Fruit fly (Drosophila melanogaster) whole organism, embryonic: ENCODE measurements around the gene slam.

Source experiments
- Abd-B ChIP-seq: fragments of 200-800 bp; sonication (Bioruptor generic); optimal IDR thresholded peaks from 2 replicates; lab custom pipeline; 2018; ENCODE audit warnings: missing biosample characterization, mild to moderate bottlenecking, missing genetic modification characterization, moderate library complexity
- CG10431 ChIP-seq: fragments of 200-800 bp; sonication (Bioruptor generic); optimal IDR thresholded peaks from 3 replicates; lab custom pipeline; 2018; ENCODE audit warnings: missing biosample characterization, mild to moderate bottlenecking, missing genetic modification characterization
- CG11093 ChIP-seq: fragments of 200-800 bp; sonication (Bioruptor generic); IDR thresholded peaks from 3 replicates; pipeline ENCODE4 v1.3.6; 2022; ENCODE audit warnings: missing biosample characterization, missing genetic modification characterization
- CG12071 ChIP-seq: fragments of 200-800 bp; sonication (Bioruptor generic); optimal IDR thresholded peaks from 3 replicates; lab custom pipeline; 2018; ENCODE audit warnings: missing biosample characterization, mild to moderate bottlenecking, missing genetic modification characterization
- CG12391 ChIP-seq: fragments of 200-800 bp; sonication (Bioruptor generic); optimal IDR thresholded peaks from 3 replicates; lab custom pipeline; 2018; ENCODE audit warnings: missing biosample characterization, mild to moderate bottlenecking, missing genetic modification characterization, moderate library complexity
- CG13287 ChIP-seq: fragments of 200-800 bp; sonication (Bioruptor generic); IDR thresholded peaks from 2 replicates; pipeline ENCODE4 v1.3.6; 2022; ENCODE audit warnings: missing biosample characterization, missing genetic modification characterization; ENCODE audit not compliant: partially characterized antibody
- CG13894 ChIP-seq: fragments of 200-800 bp; sonication (Bioruptor generic); optimal IDR thresholded peaks from 3 replicates; lab custom pipeline; 2018; ENCODE audit warnings: missing biosample characterization, mild to moderate bottlenecking, missing genetic modification characterization, moderate library complexity
- CG15514 ChIP-seq: fragments of 200-800 bp; sonication (Bioruptor generic); optimal IDR thresholded peaks from 3 replicates; lab custom pipeline; 2017; ENCODE audit warnings: missing biosample characterization, missing genetic modification characterization, mild to moderate bottlenecking, moderate library complexity, missing genetic modification reagents
- CG17328 ChIP-seq: fragments of 200-800 bp; sonication (Bioruptor generic); IDR thresholded peaks from 2 replicates; pipeline ENCODE4 v1.3.6; 2022; ENCODE audit warnings: missing biosample characterization, missing genetic modification characterization
- CG17612 ChIP-seq: fragments of 200-800 bp; sonication (Bioruptor generic); IDR thresholded peaks from 2 replicates; pipeline ENCODE4 v1.3.6; 2022; ENCODE audit warnings: missing biosample characterization, missing genetic modification characterization
- CG18599 ChIP-seq: fragments of 200-800 bp; sonication (Bioruptor generic); optimal IDR thresholded peaks from 3 replicates; lab custom pipeline; 2017; ENCODE audit warnings: missing biosample characterization, missing genetic modification characterization, mild to moderate bottlenecking, moderate library complexity, missing genetic modification reagents
- CG3407 ChIP-seq: fragments of 200-800 bp; sonication (Bioruptor generic); optimal IDR thresholded peaks from 2 replicates; lab custom pipeline; 2018; ENCODE audit warnings: missing biosample characterization, mild to moderate bottlenecking, missing genetic modification characterization
- CG7372 ChIP-seq: fragments of 200-800 bp; sonication (Bioruptor generic); IDR thresholded peaks from 2 replicates; pipeline ENCODE4 v1.3.6; 2022; ENCODE audit warnings: missing biosample characterization, missing genetic modification characterization
- CG9609 ChIP-seq: fragments of 200-800 bp; sonication (Bioruptor generic); optimal IDR thresholded peaks from 3 replicates; lab custom pipeline; 2016; ENCODE audit warnings: missing biosample characterization, missing genetic modification characterization
- CG9727 ChIP-seq: fragments of 200-800 bp; sonication (Bioruptor generic); optimal IDR thresholded peaks from 3 replicates; lab custom pipeline; 2017; ENCODE audit warnings: missing biosample characterization, mild to moderate bottlenecking, missing genetic modification characterization
- D19A ChIP-seq: fragments of 200-800 bp; optimal IDR thresholded peaks from 3 replicates; lab custom pipeline; 2019; ENCODE audit warnings: missing biosample characterization, mild to moderate bottlenecking, missing genetic modification characterization, moderate library complexity
- Dp ChIP-seq: fragments of 200-800 bp; sonication (Bioruptor generic); optimal IDR thresholded peaks from 2 replicates; lab custom pipeline; 2018; ENCODE audit warnings: missing biosample characterization, mild to moderate bottlenecking, missing genetic modification characterization, moderate library complexity
- H15 ChIP-seq: fragments of 200-800 bp; sonication (Bioruptor generic); IDR thresholded peaks from 3 replicates; pipeline ENCODE4 v1.3.6; 2022; ENCODE audit warnings: missing biosample characterization, missing genetic modification characterization
- Hey ChIP-seq: fragments of 200-800 bp; sonication (Bioruptor generic); optimal IDR thresholded peaks from 3 replicates; lab custom pipeline; 2018; ENCODE audit warnings: missing biosample characterization, mild to moderate bottlenecking, missing genetic modification characterization
- Hr3 ChIP-seq: fragments of 200-800 bp; sonication (Bioruptor generic); optimal IDR thresholded peaks from 3 replicates; lab custom pipeline; 2016; ENCODE audit warnings: missing biosample characterization, missing genetic modification characterization
- Hr51 ChIP-seq, 2 experiments: fragments of 200-800 bp; sonication (Bioruptor generic); optimal IDR thresholded peaks; 2 replicates in 1 of 2; 3 replicates in 1 of 2; lab custom pipeline; 2016 to 2018; ENCODE audit warnings: missing biosample characterization in 2 of 2, missing genetic modification characterization in 2 of 2, mild to moderate bottlenecking in 1 of 2, moderate library complexity in 1 of 2
- Lpt ChIP-seq: fragments of >200 bp; optimal IDR thresholded peaks from 2 replicates; lab custom pipeline; 2018; ENCODE audit warnings: missing biosample characterization, missing genetic modification characterization
- Nf-YC ChIP-seq: fragments of 200-800 bp; optimal IDR thresholded peaks from 3 replicates; lab custom pipeline; 2019; ENCODE audit warnings: missing biosample characterization, mild to moderate bottlenecking, missing genetic modification characterization, moderate library complexity
- PHDP ChIP-seq: fragments of 200-800 bp; sonication (Bioruptor generic); optimal IDR thresholded peaks from 3 replicates; lab custom pipeline; 2018; ENCODE audit warnings: missing biosample characterization, mild to moderate bottlenecking, missing genetic modification characterization, moderate library complexity
- Taf1 ChIP-seq: fragments of 200-800 bp; sonication (Bioruptor generic); IDR thresholded peaks from 2 replicates; pipeline ENCODE4 v1.3.6; 2022; ENCODE audit warnings: missing biosample characterization, missing genetic modification characterization
- al ChIP-seq: fragments of 200-800 bp; sonication (Bioruptor generic); IDR thresholded peaks from 2 replicates; pipeline ENCODE4 v1.3.6; 2022; ENCODE audit warnings: missing biosample characterization, missing genetic modification characterization
- az2 ChIP-seq: fragments of 200-800 bp; sonication (Bioruptor generic); optimal IDR thresholded peaks from 3 replicates; lab custom pipeline; 2016; ENCODE audit warnings: missing biosample characterization, missing genetic modification characterization
- bcd ChIP-seq: fragments of 200-800 bp; sonication (Bioruptor generic); optimal IDR thresholded peaks from 2 replicates; lab custom pipeline; 2017; ENCODE audit warnings: missing biosample characterization, mild to moderate bottlenecking, missing genetic modification characterization
- bsh ChIP-seq, 2 experiments: fragments of 200-800 bp; sonication (Bioruptor generic); optimal IDR thresholded peaks; 2 replicates each; lab custom pipeline; 2017 to 2018; ENCODE audit warnings: mild to moderate bottlenecking in 2 of 2, missing biosample characterization in 2 of 2, missing genetic modification characterization in 2 of 2, moderate library complexity in 1 of 2
- cad ChIP-seq: fragments of >200 bp; optimal IDR thresholded peaks from 2 replicates; lab custom pipeline; 2017; ENCODE audit warnings: missing biosample characterization, missing genetic modification characterization
- cato ChIP-seq: fragments of 200-800 bp; sonication (Bioruptor generic); optimal IDR thresholded peaks from 2 replicates; lab custom pipeline; 2016; ENCODE audit warnings: missing biosample characterization, missing genetic modification characterization, borderline replicate concordance
- da ChIP-seq: fragments of 200-800 bp; sonication (Bioruptor generic); optimal IDR thresholded peaks from 2 replicates; lab custom pipeline; 2016; ENCODE audit warnings: missing biosample characterization, missing genetic modification characterization
- emc ChIP-seq: fragments of 200-800 bp; sonication (Bioruptor generic); optimal IDR thresholded peaks from 2 replicates; lab custom pipeline; 2016; ENCODE audit warnings: missing biosample characterization, missing genetic modification characterization
- en ChIP-seq: fragments of 200-800 bp; sonication (Bioruptor generic); optimal IDR thresholded peaks from 2 replicates; lab custom pipeline; 2016; ENCODE audit warnings: missing biosample characterization, missing genetic modification characterization
- gfzf ChIP-seq: fragments of 200-800 bp; sonication (Bioruptor generic); optimal IDR thresholded peaks from 2 replicates; lab custom pipeline; 2016; ENCODE audit warnings: missing biosample characterization, mild to moderate bottlenecking, missing genetic modification characterization, moderate library complexity
- gro ChIP-seq: fragments of 200-800 bp; sonication (Bioruptor generic); optimal IDR thresholded peaks from 2 replicates; lab custom pipeline; 2016; ENCODE audit warnings: missing biosample characterization, missing genetic modification characterization
- inv ChIP-seq: fragments of 200-800 bp; sonication (Bioruptor generic); IDR thresholded peaks from 2 replicates; pipeline ENCODE4 v1.3.6; 2022; ENCODE audit warnings: missing biosample characterization, missing genetic modification characterization; ENCODE audit not compliant: partially characterized antibody
- jing ChIP-seq: fragments of 200-800 bp; sonication (Bioruptor generic); optimal IDR thresholded peaks from 2 replicates; lab custom pipeline; 2018; ENCODE audit warnings: missing biosample characterization, mild to moderate bottlenecking, missing genetic modification characterization
- lab ChIP-seq: fragments of 200-800 bp; sonication (Bioruptor generic); optimal IDR thresholded peaks from 3 replicates; lab custom pipeline; 2017; ENCODE audit warnings: missing biosample characterization, missing genetic modification characterization, mild to moderate bottlenecking, moderate library complexity, missing genetic modification reagents
- lilli ChIP-seq: fragments of 200-800 bp; sonication (Bioruptor generic); optimal IDR thresholded peaks from 3 replicates; lab custom pipeline; 2016; ENCODE audit warnings: missing biosample characterization, missing genetic modification characterization
- oc ChIP-seq: fragments of 200-800 bp; sonication (Bioruptor generic); optimal IDR thresholded peaks from 2 replicates; lab custom pipeline; 2018; ENCODE audit warnings: missing biosample characterization, mild to moderate bottlenecking, missing genetic modification characterization, moderate library complexity
- row ChIP-seq: fragments of 200-800 bp; sonication (Bioruptor generic); IDR thresholded peaks from 3 replicates; pipeline ENCODE4 v1.3.6; 2022; ENCODE audit warnings: missing biosample characterization, missing genetic modification characterization
- scrt ChIP-seq: fragments of 200-800 bp; sonication (Bioruptor generic); optimal IDR thresholded peaks from 2 replicates; lab custom pipeline; 2018; ENCODE audit warnings: missing biosample characterization, mild to moderate bottlenecking, missing genetic modification characterization, moderate library complexity
- slp2 ChIP-seq: fragments of 200-800 bp; sonication (Bioruptor generic); optimal IDR thresholded peaks from 2 replicates; lab custom pipeline; 2016; ENCODE audit warnings: missing biosample characterization, missing genetic modification characterization
- sr ChIP-seq: fragments of 200-800 bp; sonication (Bioruptor generic); IDR thresholded peaks from 3 replicates; pipeline ENCODE4 v1.3.6; 2022; ENCODE audit warnings: missing biosample characterization, missing genetic modification characterization
- tin ChIP-seq: fragments of 200-800 bp; sonication (Bioruptor generic); optimal IDR thresholded peaks from 3 replicates; lab custom pipeline; 2016; ENCODE audit warnings: missing biosample characterization, missing genetic modification characterization
- z ChIP-seq: fragments of 200-800 bp; sonication (Bioruptor generic); IDR thresholded peaks from 3 replicates; pipeline ENCODE4 v1.3.6; 2022; ENCODE audit warnings: missing biosample characterization, missing genetic modification characterization
- zen ChIP-seq: fragments of 200-800 bp; sonication (Bioruptor generic); optimal IDR thresholded peaks from 3 replicates; lab custom pipeline; 2018; ENCODE audit warnings: missing biosample characterization, mild to moderate bottlenecking, missing genetic modification characterization, moderate library complexity
- zen2 ChIP-seq: fragments of 200-800 bp; sonication (Bioruptor generic); IDR thresholded peaks from 3 replicates; pipeline ENCODE4 v1.3.6; 2022; ENCODE audit warnings: missing biosample characterization, missing genetic modification characterization; ENCODE audit not compliant: partially characterized antibody
- zfh1 ChIP-seq: fragments of 200-800 bp; sonication (Bioruptor generic); IDR thresholded peaks from 3 replicates; pipeline ENCODE4 v1.3.6; 2022; ENCODE audit warnings: missing biosample characterization, missing genetic modification characterization

Gene slam

dm6 chr2L:6351809-6352182 lies 20.4 kb upstream of the slam start (continued):
- no peak for TF ChIP-seq Dp
- peak; percentile 45 for TF ChIP-seq CG3407 (GFP tag; lab: Kevin White, UChicago)
- peak; percentile 75 for TF ChIP-seq Hr3 (GFP tag; lab: Kevin White, UChicago)
- peak; percentile 61 for TF ChIP-seq inv (GFP tag; lab: Robert Waterston, UW)
- peak; percentile 48 to 89 for TF ChIP-seq Hr51 (GFP tag; optimal IDR thresholded peaks at IDR 0.05; lab: Kevin White, UChicago)
- TF ChIP-seq Abd-B (GFP tag; lab: Kevin White, UChicago): peak; percentile 93
- TF ChIP-seq CG10431 (GFP tag; lab: Kevin White, UChicago): no peak
- TF ChIP-seq CG13287 (GFP tag; lab: Robert Waterston, UW): no peak
- TF ChIP-seq lilli: peak; percentile 89
- peak; percentile 72 for TF ChIP-seq CG9727
- TF ChIP-seq CG12391: peak; percentile 80
- TF ChIP-seq CG15514 (GFP tag; lab: Kevin White, UChicago): peak; percentile 73
- TF ChIP-seq lab (GFP tag; lab: Kevin White, UChicago): peak; percentile 93
- TF ChIP-seq CG13894 (tag; lab: Kevin White, UChicago): peak; percentile 88
- TF ChIP-seq CG17612 (GFP tag; lab: Robert Waterston, UW): peak; percentile 72
- TF ChIP-seq slp2 (GFP tag; lab: Kevin White, UChicago): peak; percentile 36
- peak; percentile 32 for TF ChIP-seq cato (GFP tag; lab: Kevin White, UChicago)
- peak; percentile 73; the same call in 2 of the 3 replicates for TF ChIP-seq H15 (GFP tag; lab: Robert Waterston, UW)
- peak; percentile 72 for TF ChIP-seq CG12071 (GFP tag; lab: Kevin White, UChicago)
- TF ChIP-seq oc (tag; lab: Kevin White, UChicago): peak; percentile 30
- no peak for TF ChIP-seq Lpt (GFP tag; lab: Kevin White, UChicago)
- TF ChIP-seq az2 (GFP tag; lab: Kevin White, UChicago): peak; percentile 68
- peak; percentile 81 for TF ChIP-seq tin (GFP tag; lab: Kevin White, UChicago)
- TF ChIP-seq CG11093 (GFP tag; lab: Robert Waterston, UW): peak; percentile 80; the same call in 2 of the 3 replicates
- TF ChIP-seq bcd (GFP tag; lab: Kevin White, UChicago): peak; percentile 84
- TF ChIP-seq jing (GFP tag; lab: Kevin White, UChicago): peak; percentile 53
- peak; percentile 90 for TF ChIP-seq Taf1
- peak; percentile 92 for TF ChIP-seq CG18599 (GFP tag; lab: Kevin White, UChicago)
- TF ChIP-seq emc (GFP tag; lab: Kevin White, UChicago): peak; percentile 47
- peak; percentile 83 for TF ChIP-seq gro (GFP tag; lab: Kevin White, UChicago)
- TF ChIP-seq Nf-YC: peak; percentile 76
- TF ChIP-seq sr (GFP tag; lab: Robert Waterston, UW): no peak
- TF ChIP-seq al: peak; percentile 82
- peak; percentile 83 for TF ChIP-seq PHDP (tag; lab: Kevin White, UChicago)
- TF ChIP-seq CG17328 (GFP tag; lab: Robert Waterston, UW): peak; percentile 36
- TF ChIP-seq bsh (GFP tag; optimal IDR thresholded peaks at IDR 0.05; lab: Kevin White, UChicago): peak in 1 of 2 experiments; percentile 66
- TF ChIP-seq scrt: peak; percentile 77
- 0 out of 3 replicates have a peak, but pooled peaks have one; percentile 47 for TF ChIP-seq zfh1
- TF ChIP-seq da (GFP tag; lab: Kevin White, UChicago): peak; percentile 38
- peak; percentile 96 for TF ChIP-seq row (GFP tag; lab: Robert Waterston, UW)
- TF ChIP-seq CG9609 (GFP tag; lab: Kevin White, UChicago): peak; percentile 51
- TF ChIP-seq D19A (tag; lab: Kevin White, UChicago): peak; percentile 75
- TF ChIP-seq cad (GFP tag; lab: Kevin White, UChicago): no peak
- no peak for TF ChIP-seq Hey (tag; lab: Kevin White, UChicago)
- no peak for TF ChIP-seq gfzf (GFP tag; lab: Kevin White, UChicago)
- peak; percentile 48 for TF ChIP-seq en (GFP tag; lab: Kevin White, UChicago)
- peak; percentile 52 for TF ChIP-seq zen (tag; lab: Kevin White, UChicago)
- peak; percentile 89 for TF ChIP-seq CG7372
- no peak for TF ChIP-seq zen2
- no peak for TF ChIP-seq z (GFP tag; lab: Robert Waterston, UW)
